Fruit fly (Drosophila melanogaster) whole organism, pupa: Measurements from ENCODE around the gene Polr2H.

Experiments used
- CG12605 ChIP-seq: fragments of 200-800 bp; sonication (Bioruptor generic); IDR thresholded peaks from 2 replicates; pipeline ENCODE4 v1.3.6; 2022; ENCODE audit warnings: missing biosample characterization, missing genetic modification characterization
- CG13204 ChIP-seq: fragments of 200-800 bp; sonication (Bioruptor generic); optimal IDR thresholded peaks from 2 replicates; lab custom pipeline; 2018; ENCODE audit warnings: missing biosample characterization, mild to moderate bottlenecking, missing genetic modification characterization, moderate library complexity
- CG15710 ChIP-seq: fragments of 200-800 bp; sonication (Bioruptor generic); optimal IDR thresholded peaks from 2 replicates; lab custom pipeline; 2018; ENCODE audit warnings: missing biosample characterization, mild to moderate bottlenecking, missing genetic modification characterization, moderate library complexity
- CG32121 ChIP-seq: fragments of 200-800 bp; sonication (Bioruptor generic); IDR thresholded peaks from 2 replicates; pipeline ENCODE4 v1.3.6; 2022; ENCODE audit warnings: missing biosample characterization, missing genetic modification characterization
- CG4496 ChIP-seq: fragments of 200-800 bp; sonication (Bioruptor generic); IDR thresholded peaks from 3 replicates; pipeline ENCODE4 v1.3.6; 2022; ENCODE audit warnings: missing biosample characterization, missing genetic modification characterization
- CG8159 ChIP-seq: fragments of 200-800 bp; sonication (Bioruptor generic); optimal IDR thresholded peaks from 3 replicates; lab custom pipeline; 2018; ENCODE audit warnings: missing biosample characterization, mild to moderate bottlenecking, missing genetic modification characterization, moderate library complexity
- CG9948 ChIP-seq: fragments of 200-800 bp; sonication (Bioruptor generic); optimal IDR thresholded peaks from 2 replicates; lab custom pipeline; 2018; ENCODE audit warnings: missing biosample characterization, mild to moderate bottlenecking, missing genetic modification characterization, moderate library complexity
- Ets98B ChIP-seq: fragments of 200-800 bp; sonication (Bioruptor generic); IDR thresholded peaks from 2 replicates; pipeline ENCODE4 v1.3.6; 2022; ENCODE audit warnings: missing biosample characterization, missing genetic modification characterization
- Pif1A ChIP-seq: fragments of 200-800 bp; sonication (Bioruptor generic); optimal IDR thresholded peaks from 3 replicates; lab custom pipeline; 2016; ENCODE audit warnings: missing biosample characterization, missing genetic modification characterization
- Snoo ChIP-seq: fragments of 200-800 bp; sonication (Bioruptor generic); optimal IDR thresholded peaks from 3 replicates; lab custom pipeline; 2017; ENCODE audit warnings: missing biosample characterization, mild to moderate bottlenecking, missing genetic modification characterization, inconsistent platforms
- gl ChIP-seq: fragments of 200-800 bp; sonication (Bioruptor generic); optimal IDR thresholded peaks from 2 replicates; lab custom pipeline; 2018; ENCODE audit warnings: missing biosample characterization, mild to moderate bottlenecking, missing genetic modification characterization

- TF ChIP-seq CG15710 (tag; lab: Kevin White, UChicago) = no peak
- no peak for TF ChIP-seq Ets98B (GFP tag; lab: Robert Waterston, UW)
- TF ChIP-seq CG8159 = no peak
- TF ChIP-seq CG13204 (GFP tag; lab: Kevin White, UChicago) = no peak
- no peak for TF ChIP-seq CG12605 (GFP tag; lab: Robert Waterston, UW)
- no peak for TF ChIP-seq Snoo (tag; lab: Kevin White, UChicago)
- TF ChIP-seq CG32121 (GFP tag; lab: Robert Waterston, UW) = no peak
- TF ChIP-seq CG9948 (tag; lab: Kevin White, UChicago) = no peak
- TF ChIP-seq CG4496 (GFP tag; lab: Robert Waterston, UW) = no peak
- TF ChIP-seq gl (tag; lab: Kevin White, UChicago) = no peak
- no peak for TF ChIP-seq Pif1A (GFP tag; lab: Kevin White, UChicago)
Observed at dm6 chr3L:21700945-21701344, 27.8 kb upstream of the Polr2H start.
